Worm (Caenorhabditis elegans) whole organism, L4 larva: Measurements from ENCODE around the gene C37H5.13.

Experiments
- D1046.2 ChIP-seq: fragments of 200-800 bp; sonication (Bioruptor generic); IDR thresholded peaks from 2 replicates; pipeline ENCODE4 v1.3.6; 2022; ENCODE audit warnings: missing genetic modification characterization, missing compliant biosample characterization
- F26F4.8 ChIP-seq: fragments of 200-800 bp; sonication (Bioruptor generic); conservative IDR thresholded peaks from 2 replicates; pipeline ENCODE4 v1.3.6; 2022; ENCODE audit warnings: missing genetic modification characterization, missing compliant biosample characterization
- F44E2.7 ChIP-seq: fragments of 200-800 bp; sonication (Bioruptor generic); IDR thresholded peaks from 2 replicates; pipeline ENCODE4 v2.1.2; 2022; ENCODE audit warnings: missing genetic modification characterization, missing compliant biosample characterization
- F49E8.2 ChIP-seq: sonication (generic microtip); optimal IDR thresholded peaks from 2 replicates; lab custom pipeline; 2016; ENCODE audit warnings: missing compliant biosample characterization, mild to moderate bottlenecking, missing genetic modification characterization, borderline replicate concordance
- R02D3.7 ChIP-seq: fragments of 150-350 bp; sonication (generic microtip); optimal IDR thresholded peaks from 3 replicates; lab custom pipeline; 2014; ENCODE audit warnings: missing biosample characterization, missing genetic modification characterization
- Y105C5A.15 ChIP-seq: fragments of 200-800 bp; sonication (Bioruptor generic); IDR thresholded peaks from 2 replicates; pipeline ENCODE4 v1.3.6; 2022; ENCODE audit warnings: missing genetic modification characterization, missing compliant biosample characterization
- ZK546.5 ChIP-seq, 2 experiments: sonication (generic microtip); optimal IDR thresholded peaks; 2 replicates each; lab custom pipeline; 2017; ENCODE audit warnings: missing biosample characterization in 2 of 2, missing genetic modification characterization in 2 of 2
- ama-1 ChIP-seq: fragments of 150-350 bp; optimal IDR thresholded peaks from 2 replicates; lab custom pipeline; 2014; ENCODE audit warnings: inconsistent platforms, mixed read lengths
- arid-1 ChIP-seq: fragments of 200-800 bp; sonication (Bioruptor generic); conservative IDR thresholded peaks from 2 replicates; pipeline ENCODE4 v1.3.6; 2022; ENCODE audit warnings: missing genetic modification reagents, missing genetic modification characterization, missing compliant biosample characterization
- attf-4 ChIP-seq: sonication (generic microtip); optimal IDR thresholded peaks from 3 replicates; lab custom pipeline; 2017; ENCODE audit warnings: missing biosample characterization, missing genetic modification characterization
- ceh-28 ChIP-seq: fragments of 150-350 bp; optimal IDR thresholded peaks from 2 replicates; lab custom pipeline; 2014; ENCODE audit warnings: missing biosample characterization, missing genetic modification reagents, missing genetic modification characterization
- ceh-32 ChIP-seq: sonication (generic microtip); optimal IDR thresholded peaks from 2 replicates; lab custom pipeline; 2016; ENCODE audit warnings: mild to moderate bottlenecking, missing genetic modification characterization, missing compliant biosample characterization; ENCODE audit not compliant: poor library complexity
- ces-1 ChIP-seq: fragments of 150-350 bp; sonication (generic microtip); optimal IDR thresholded peaks from 4 replicates; lab custom pipeline; 2014; ENCODE audit warnings: missing biosample characterization, missing genetic modification reagents, missing genetic modification characterization
- ctbp-1 ChIP-seq: fragments of 200-800 bp; sonication (Bioruptor generic); IDR thresholded peaks from 2 replicates; pipeline ENCODE4 v1.3.6; 2022; ENCODE audit warnings: missing genetic modification reagents, missing genetic modification characterization, missing compliant biosample characterization
- dmd-8 ChIP-seq: fragments of 200-800 bp; sonication (Bioruptor generic); IDR thresholded peaks from 2 replicates; pipeline ENCODE4 v1.3.6; 2022; ENCODE audit warnings: missing genetic modification characterization, missing compliant biosample characterization
- egl-27 ChIP-seq: sonication (generic microtip); optimal IDR thresholded peaks from 3 replicates; lab custom pipeline; 2017; ENCODE audit warnings: missing biosample characterization, missing genetic modification reagents, missing genetic modification characterization
- fos-1 ChIP-seq: fragments of 150-350 bp; optimal IDR thresholded peaks from 2 replicates; lab custom pipeline; 2014; ENCODE audit warnings: missing biosample characterization, missing genetic modification characterization
- hlh-30 ChIP-seq: sonication (generic microtip); optimal IDR thresholded peaks from 2 replicates; lab custom pipeline; 2017; ENCODE audit warnings: antibody characterized with exemption, mild to moderate bottlenecking, missing genetic modification characterization, missing compliant biosample characterization; ENCODE audit not compliant: insufficient read depth
- lim-7 ChIP-seq: fragments of 200-800 bp; sonication (Bioruptor generic); IDR thresholded peaks from 2 replicates; pipeline ENCODE4 v1.3.6; 2022; ENCODE audit warnings: missing genetic modification characterization, missing compliant biosample characterization
- lin-1 ChIP-seq: fragments of 200-800 bp; sonication (Bioruptor generic); IDR thresholded peaks from 2 replicates; pipeline ENCODE4 v1.3.6; 2022; ENCODE audit warnings: missing genetic modification reagents, missing genetic modification characterization, missing compliant biosample characterization
- lin-13 ChIP-seq: fragments of 150-350 bp; optimal IDR thresholded peaks from 2 replicates; lab custom pipeline; 2014; ENCODE audit warnings: missing biosample characterization, missing genetic modification reagents, missing genetic modification characterization
- lin-29 ChIP-seq: fragments of 200-800 bp; sonication (Bioruptor generic); IDR thresholded peaks from 2 replicates; pipeline ENCODE4 v1.3.6; 2022; ENCODE audit warnings: missing genetic modification reagents, missing genetic modification characterization, missing compliant biosample characterization
- lin-38 ChIP-seq: fragments of 200-800 bp; sonication (Bioruptor generic); IDR thresholded peaks from 2 replicates; pipeline ENCODE4 v1.3.6; 2022; ENCODE audit warnings: missing genetic modification reagents, missing genetic modification characterization, missing compliant biosample characterization
- mdl-1 ChIP-seq, 2 experiments: fragments of 150-350 bp in 1 of 2; sonication (generic microtip) in 1 of 2; optimal IDR thresholded peaks; 2 replicates each; lab custom pipeline; 2014 to 2017; ENCODE audit warnings: missing biosample characterization in 2 of 2, missing genetic modification characterization in 2 of 2
- mdt-29 ChIP-seq: fragments of 200-800 bp; sonication (Bioruptor generic); IDR thresholded peaks from 2 replicates; pipeline ENCODE4 v1.3.6; 2022; ENCODE audit warnings: missing genetic modification reagents, missing genetic modification characterization, missing compliant biosample characterization
- mep-1 ChIP-seq: fragments of 150-350 bp; sonication (generic microtip); optimal IDR thresholded peaks from 3 replicates; lab custom pipeline; 2014; ENCODE audit warnings: missing biosample characterization, missing genetic modification characterization
- mes-2 ChIP-seq: sonication (generic microtip); optimal IDR thresholded peaks from 2 replicates; lab custom pipeline; 2016; ENCODE audit warnings: missing genotype, mild to moderate bottlenecking, missing genetic modification characterization, missing compliant biosample characterization; ENCODE audit not compliant: poor library complexity, severe bottlenecking
- mxl-2 ChIP-seq: fragments of 200-800 bp; sonication (Bioruptor generic); conservative IDR thresholded peaks from 2 replicates; pipeline ENCODE4 v1.3.6; 2022; ENCODE audit warnings: missing genetic modification reagents, missing genetic modification characterization, missing compliant biosample characterization
- nhr-11 ChIP-seq: fragments of 150-350 bp; optimal IDR thresholded peaks from 2 replicates; lab custom pipeline; 2014; ENCODE audit warnings: missing biosample characterization, missing genetic modification characterization
- nhr-111 ChIP-seq: fragments of 200-800 bp; sonication (Bioruptor generic); optimal IDR thresholded peaks from 2 replicates; lab custom pipeline; 2018; ENCODE audit warnings: mild to moderate bottlenecking, missing genetic modification characterization, missing compliant biosample characterization
- nhr-25 ChIP-seq: sonication (generic microtip); optimal IDR thresholded peaks from 2 replicates; lab custom pipeline; 2017; ENCODE audit warnings: missing genetic modification characterization, mild to moderate bottlenecking, missing compliant biosample characterization, antibody characterized with exemption, moderate library complexity, borderline replicate concordance; ENCODE audit not compliant: insufficient read depth
- nhr-28 ChIP-seq: fragments of 150-350 bp; optimal IDR thresholded peaks from 2 replicates; lab custom pipeline; 2014; ENCODE audit warnings: missing biosample characterization, missing genetic modification characterization
- nhr-41 ChIP-seq: fragments of 200-800 bp; sonication (Bioruptor generic); IDR thresholded peaks from 2 replicates; pipeline ENCODE4 v1.3.6; 2022; ENCODE audit warnings: missing genetic modification reagents, missing genetic modification characterization, missing compliant biosample characterization
- nhr-48 ChIP-seq: sonication (generic microtip); optimal IDR thresholded peaks from 2 replicates; lab custom pipeline; 2016; ENCODE audit warnings: mild to moderate bottlenecking, missing genetic modification characterization, missing compliant biosample characterization
- nhr-76 ChIP-seq: fragments of 150-350 bp; optimal IDR thresholded peaks from 2 replicates; lab custom pipeline; 2014; ENCODE audit warnings: missing biosample characterization, missing genetic modification characterization
- nhr-77 ChIP-seq: fragments of 150-350 bp; optimal IDR thresholded peaks from 2 replicates; lab custom pipeline; 2014; ENCODE audit warnings: missing biosample characterization, missing genetic modification characterization
- pha-4 ChIP-seq, 2 experiments: fragments of 150-350 bp in 1 of 2; fragments of 200-800 bp in 1 of 2; sonication (Bioruptor generic) in 1 of 2; IDR thresholded peaks in 1 of 2; optimal IDR thresholded peaks in 1 of 2; 2 replicates each; pipeline versions ENCODE4 v1.3.6 to Lab custom; 2014 to 2022; ENCODE audit warnings: missing genetic modification characterization in 2 of 2, missing genetic modification reagents in 2 of 2, missing biosample characterization in 1 of 2, missing compliant biosample characterization in 1 of 2
- saeg-2 ChIP-seq: fragments of 200-800 bp; sonication (Bioruptor generic); IDR thresholded peaks from 2 replicates; pipeline ENCODE4 v1.3.6; 2022; ENCODE audit warnings: missing genetic modification reagents, missing genetic modification characterization, missing compliant biosample characterization
- snpc-1.2 ChIP-seq: fragments of 200-800 bp; sonication (Bioruptor generic); IDR thresholded peaks from 2 replicates; pipeline ENCODE4 v1.3.6; 2022; ENCODE audit warnings: missing genetic modification reagents, missing genetic modification characterization, missing compliant biosample characterization
- snpc-4 ChIP-seq: fragments of 150-350 bp; optimal IDR thresholded peaks from 2 replicates; lab custom pipeline; 2014; ENCODE audit warnings: missing biosample characterization, missing genetic modification characterization
- unc-130 ChIP-seq: sonication (generic microtip); optimal IDR thresholded peaks from 2 replicates; lab custom pipeline; 2016; ENCODE audit warnings: missing genetic modification reagents, missing genetic modification characterization, missing compliant biosample characterization
- unc-39 ChIP-seq: sonication (generic microtip); optimal IDR thresholded peaks from 2 replicates; lab custom pipeline; 2017; ENCODE audit warnings: missing biosample characterization, missing genetic modification characterization
- vab-7 ChIP-seq: fragments of 200-800 bp; sonication (Bioruptor generic); IDR thresholded peaks from 2 replicates; pipeline ENCODE4 v1.3.6; 2022; ENCODE audit warnings: missing genetic modification reagents, missing genetic modification characterization, missing compliant biosample characterization
- zfp-3 ChIP-seq: fragments of 200-800 bp; sonication (Bioruptor generic); conservative IDR thresholded peaks from 2 replicates; pipeline ENCODE4 v1.3.6; 2022; ENCODE audit warnings: missing genetic modification reagents, missing genetic modification characterization, missing compliant biosample characterization
- ztf-7 ChIP-seq: fragments of 150-350 bp; optimal IDR thresholded peaks from 2 replicates; lab custom pipeline; 2014; ENCODE audit warnings: missing biosample characterization, missing genetic modification characterization

Gene C37H5.13

ce11 chrV:4820601-4821000 is 42.2 kb downstream of the C37H5.13 start (continued):
- TF ChIP-seq ztf-7 (tag; lab: Kevin White, UChicago) (no peak), nhr-48 (tag; lab: Kevin White, UChicago) (no peak), lin-29 (GFP tag; lab: Robert Waterston, UW) (no peak), unc-130 (GFP tag; lab: Kevin White, UChicago) (no peak), F49E8.2 (no peak), egl-27 (tag; lab: Kevin White, UChicago) (no peak), lin-13 (peak; percentile 18), nhr-111 (no peak), mdl-1 (tag; optimal IDR thresholded peaks at IDR 0.05; lab: Kevin White, UChicago) (peak in 1 of 2 experiments; percentile 70), mes-2 (tag; lab: Kevin White, UChicago) (peak; percentile 43), nhr-25 (no peak)
- TF ChIP-seq, all 104 proteins: peak for 12

- TF ChIP-seq pha-4 (GFP tag; IDR thresholded peaks at IDR 0.05; lab: Robert Waterston, UW) (peak; percentile 17; the same call in 1 of the 2 replicates), pha-4 (tag; optimal IDR thresholded peaks at IDR 0.05; lab: Kevin White, UChicago) (no peak), lim-7 (0 out of 2 replicates have a peak, but pooled peaks have one; percentile 55), nhr-11 (no peak), nhr-28 (tag; lab: Kevin White, UChicago) (peak; percentile 20), ama-1 (lab: Kevin White, UChicago) (peak; percentile 49)
Measured at ce11 chrV:4818563-4818962, 44.2 kb downstream of the C37H5.13 start, which contains the start of gene ccep-97. TSS of gene ccep-97 (minus strand) at chrV:4818663.

ce11 chrV:4813825-4814224 is 48.9 kb downstream of the C37H5.13 start:
- TF ChIP-seq D1046.2 (GFP tag; lab: Robert Waterston, UW) (no peak), hlh-30 (tag; lab: Kevin White, UChicago) (no peak), nhr-76 (tag; lab: Kevin White, UChicago) (no peak), ces-1 (no peak), mxl-2 (GFP tag; lab: Robert Waterston, UW) (no peak), mes-2 (tag; lab: Kevin White, UChicago) (no peak), lin-1 (GFP tag; lab: Robert Waterston, UW) (no peak), ztf-7 (tag; lab: Kevin White, UChicago) (no peak), arid-1 (GFP tag; lab: Robert Waterston, UW) (no peak), ctbp-1 (GFP tag; lab: Robert Waterston, UW) (no peak)
- TF ChIP-seq, all 104 proteins: peak for 0

ce11 chrV:4810653-4811052 is 52.1 kb downstream of the C37H5.13 start:
- TF ChIP-seq dmd-8 (GFP tag; lab: Robert Waterston, UW) (no peak), ceh-28 (no peak), nhr-111 (no peak), mep-1 (peak; percentile 43), ctbp-1 (GFP tag; lab: Robert Waterston, UW) (0 out of 2 replicates have a peak, but pooled peaks have one; percentile 17), lin-38 (peak; percentile 60), egl-27 (tag; lab: Kevin White, UChicago) (no peak), attf-4 (tag; lab: Kevin White, UChicago) (no peak), snpc-1.2 (GFP tag; lab: Robert Waterston, UW) (no peak), fos-1 (tag; lab: Kevin White, UChicago) (no peak), zfp-3 (GFP tag; lab: Robert Waterston, UW) (no peak), ZK546.5 (tag; optimal IDR thresholded peaks at IDR 0.05; lab: Kevin White, UChicago) (no peak), R02D3.7 (tag; lab: Kevin White, UChicago) (no peak), F26F4.8 (GFP tag; lab: Robert Waterston, UW) (no peak), mdt-29 (GFP tag; lab: Robert Waterston, UW) (no peak), F44E2.7 (GFP tag; lab: Robert Waterston, UW) (no peak), snpc-4 (no peak), nhr-41 (GFP tag; lab: Robert Waterston, UW) (no peak), ceh-32 (tag; lab: Kevin White, UChicago) (no peak), nhr-48 (tag; lab: Kevin White, UChicago) (no peak), nhr-77 (tag; lab: Kevin White, UChicago) (no peak), Y105C5A.15 (GFP tag; lab: Robert Waterston, UW) (no peak), vab-7 (no peak), saeg-2 (GFP tag; lab: Robert Waterston, UW) (no peak), unc-39 (tag; lab: Kevin White, UChicago) (no peak), nhr-76 (tag; lab: Kevin White, UChicago) (no peak), mxl-2 (GFP tag; lab: Robert Waterston, UW) (no peak)
